Worm (Caenorhabditis elegans) whole organism, L1 larva: ENCODE data around the gene ppfr-4.

Experiments used
- alr-1 ChIP-seq: fragments of 200-800 bp; sonication (Bioruptor generic); optimal IDR thresholded peaks from 2 replicates; lab custom pipeline; 2018; ENCODE audit warnings: borderline replicate concordance, mild to moderate bottlenecking, missing genetic modification characterization, missing compliant biosample characterization
- efl-1 ChIP-seq, 4 experiments: fragments of 150-350 bp; optimal IDR thresholded peaks in 3 of 4; peaks in 1 of 4; 1 replicate in 1 of 4; 2 replicates in 3 of 4; lab custom pipeline; 2014; ENCODE audit warnings: missing biosample characterization in 2 of 4, missing genetic modification characterization in 2 of 4, missing genetic modification reagents in 2 of 4
- fkh-10 ChIP-seq: sonication (generic microtip); optimal IDR thresholded peaks from 2 replicates; lab custom pipeline; 2017; ENCODE audit warnings: missing biosample characterization, missing genetic modification reagents, missing genetic modification characterization
- fkh-8 ChIP-seq: sonication (generic microtip); optimal IDR thresholded peaks from 2 replicates; lab custom pipeline; 2016; ENCODE audit warnings: mild to moderate bottlenecking, missing genetic modification characterization, missing compliant biosample characterization
- fos-1 ChIP-seq: fragments of 150-350 bp; optimal IDR thresholded peaks from 2 replicates; lab custom pipeline; 2014; ENCODE audit warnings: missing biosample characterization, missing genetic modification characterization
- jun-1 ChIP-seq: fragments of 150-350 bp; optimal IDR thresholded peaks from 2 replicates; lab custom pipeline; 2014; ENCODE audit warnings: missing biosample characterization, missing genetic modification reagents, missing genetic modification characterization
- lsy-2 ChIP-seq, 2 experiments: fragments of 150-350 bp; optimal IDR thresholded peaks; 2 replicates each; lab custom pipeline; 2014; ENCODE audit warnings: missing biosample characterization in 2 of 2, missing genetic modification characterization in 2 of 2
- mab-9 ChIP-seq: fragments of 200-800 bp; sonication (Bioruptor generic); IDR thresholded peaks from 2 replicates; pipeline ENCODE4 v1.3.6; 2022; ENCODE audit warnings: missing genetic modification reagents, missing genetic modification characterization, missing compliant biosample characterization
- nhr-11 ChIP-seq: fragments of 150-350 bp; optimal IDR thresholded peaks from 2 replicates; lab custom pipeline; 2014; ENCODE audit warnings: missing biosample characterization, missing genetic modification characterization
- nhr-47 ChIP-seq: sonication (generic microtip); optimal IDR thresholded peaks from 2 replicates; lab custom pipeline; 2016; ENCODE audit warnings: mild to moderate bottlenecking, missing genetic modification characterization, moderate library complexity, missing compliant biosample characterization
- nhr-76 ChIP-seq: sonication (generic microtip); optimal IDR thresholded peaks from 2 replicates; lab custom pipeline; 2017; ENCODE audit warnings: missing biosample characterization, missing genetic modification characterization
- nhr-84 ChIP-seq: sonication (generic microtip); optimal IDR thresholded peaks from 2 replicates; lab custom pipeline; 2017; ENCODE audit warnings: missing biosample characterization, missing genetic modification characterization
- nhr-85 ChIP-seq: sonication (generic microtip); peaks from one replicate; lab custom pipeline; 2016; ENCODE audit warnings: missing genetic modification characterization, inconsistent platforms, missing compliant biosample characterization
- unc-30 ChIP-seq: sonication (generic microtip); optimal IDR thresholded peaks from 2 replicates; lab custom pipeline; 2017; ENCODE audit warnings: missing biosample characterization, missing genetic modification characterization
- unc-86 ChIP-seq: sonication (generic microtip); optimal IDR thresholded peaks from 2 replicates; lab custom pipeline; 2016; ENCODE audit warnings: missing genetic modification characterization, missing compliant biosample characterization
- vab-15 ChIP-seq: sonication (generic microtip); optimal IDR thresholded peaks from 2 replicates; lab custom pipeline; 2017; ENCODE audit warnings: missing genotype, mild to moderate bottlenecking, missing genetic modification characterization, missing compliant biosample characterization

Gene ppfr-4

ce11 chrIII:2657783-2658182 lies 38.0 kb downstream of the ppfr-4 start, which contains the start of gene let-805:
Gene let-805 (plus strand): TSS chrIII:2658083.
- TF ChIP-seq nhr-85 (tag; lab: Kevin White, UChicago) (peak; percentile 12), fkh-10 (GFP tag; lab: Kevin White, UChicago) (no peak), fkh-8 (tag; lab: Kevin White, UChicago) (no peak), efl-1 (optimal IDR thresholded peaks at IDR 0.05; lab: Kevin White, UChicago) (no peak), efl-1 (GFP tag; optimal IDR thresholded peaks at IDR 0.05 in 1 of 2; lab: Kevin White, UChicago) (peak in 1 of 2 experiments; percentile 65), lsy-2 (tag; optimal IDR thresholded peaks at IDR 0.05; lab: Kevin White, UChicago) (no peak), fos-1 (tag; lab: Kevin White, UChicago) (no peak), unc-86 (tag; lab: Kevin White, UChicago) (no peak), nhr-84 (tag; lab: Kevin White, UChicago) (no peak), jun-1 (tag; lab: Kevin White, UChicago) (no peak), nhr-76 (tag; lab: Kevin White, UChicago) (no peak), unc-30 (no peak), nhr-47 (tag; lab: Kevin White, UChicago) (no peak), nhr-11 (tag; lab: Kevin White, UChicago) (no peak), vab-15 (tag; lab: Kevin White, UChicago) (no peak), alr-1 (tag; lab: Kevin White, UChicago) (no peak), mab-9 (GFP tag; lab: Robert Waterston, UW) (no peak)
- TF ChIP-seq, all 84 proteins: peak for 2
